Worm (Caenorhabditis elegans) whole organism, young adult: ENCODE data around the gene klp-12.

Source experiments
- B0261.1 ChIP-seq: sonication (generic microtip); optimal IDR thresholded peaks from 2 replicates; lab custom pipeline; 2016; ENCODE audit warnings: mild to moderate bottlenecking, missing genetic modification characterization, moderate library complexity, missing compliant biosample characterization
- B0336.3 ChIP-seq: fragments of 200-800 bp; sonication (Bioruptor generic); IDR thresholded peaks from 2 replicates; pipeline ENCODE4 v1.3.6; 2022; ENCODE audit warnings: missing genetic modification characterization, missing compliant biosample characterization
- C06A6.2 ChIP-seq: fragments of 200-800 bp; sonication (Bioruptor generic); conservative IDR thresholded peaks from 2 replicates; pipeline ENCODE4 v1.3.6; 2022; ENCODE audit warnings: missing genetic modification characterization, missing compliant biosample characterization
- F22D6.2 ChIP-seq: sonication (generic microtip); optimal IDR thresholded peaks from 2 replicates; lab custom pipeline; 2016; ENCODE audit warnings: mild to moderate bottlenecking, missing genetic modification characterization, missing compliant biosample characterization
- F33H1.4 ChIP-seq: fragments of 200-800 bp; sonication (Bioruptor generic); IDR thresholded peaks from 2 replicates; pipeline ENCODE4 v1.3.6; 2022; ENCODE audit warnings: missing genetic modification reagents, missing genetic modification characterization, missing compliant biosample characterization
- F37B4.10 ChIP-seq: fragments of 200-800 bp; sonication (Bioruptor generic); IDR thresholded peaks from 2 replicates; pipeline ENCODE4 v1.3.6; 2022; ENCODE audit warnings: missing genetic modification characterization, missing compliant biosample characterization
- F39B2.1 ChIP-seq: fragments of 200-800 bp; sonication (Bioruptor generic); IDR thresholded peaks from 2 replicates; pipeline ENCODE4 v1.3.6; 2022; ENCODE audit warnings: missing genetic modification reagents, missing genetic modification characterization, missing compliant biosample characterization
- F52B5.7 ChIP-seq: sonication (generic microtip); optimal IDR thresholded peaks from 2 replicates; lab custom pipeline; 2016; ENCODE audit warnings: mild to moderate bottlenecking, missing genetic modification characterization, missing compliant biosample characterization
- F55B11.4 ChIP-seq: sonication (generic microtip); optimal IDR thresholded peaks from 2 replicates; lab custom pipeline; 2016; ENCODE audit warnings: missing compliant biosample characterization, missing genetic modification characterization, borderline replicate concordance; ENCODE audit not compliant: insufficient read depth
- F57A8.1 ChIP-seq: fragments of 200-800 bp; sonication (Bioruptor generic); optimal IDR thresholded peaks from 2 replicates; lab custom pipeline; 2018; ENCODE audit warnings: mild to moderate bottlenecking, missing genetic modification characterization, moderate library complexity, missing compliant biosample characterization
- F57C9.4 ChIP-seq: sonication (generic microtip); optimal IDR thresholded peaks from 2 replicates; lab custom pipeline; 2017; ENCODE audit warnings: mild to moderate bottlenecking, missing genetic modification characterization, missing compliant biosample characterization
- K11D2.4 ChIP-seq: fragments of 200-800 bp; sonication (Bioruptor generic); IDR thresholded peaks from 2 replicates; pipeline ENCODE4 v1.3.6; 2022; ENCODE audit warnings: missing genetic modification reagents, missing genetic modification characterization, missing compliant biosample characterization
- K12H6.12 ChIP-seq: fragments of 200-800 bp; sonication (Bioruptor generic); optimal IDR thresholded peaks from 2 replicates; lab custom pipeline; 2018; ENCODE audit warnings: mild to moderate bottlenecking, missing genetic modification characterization, missing compliant biosample characterization
- Y53F4B.3 ChIP-seq: fragments of 200-800 bp; sonication (Bioruptor generic); IDR thresholded peaks from 2 replicates; pipeline ENCODE4 v1.3.6; 2022; ENCODE audit warnings: missing genetic modification reagents, missing genetic modification characterization, missing compliant biosample characterization
- Y67H2A.10 ChIP-seq: fragments of 200-800 bp; sonication (Bioruptor generic); conservative IDR thresholded peaks from 2 replicates; pipeline ENCODE4 v1.3.6; 2022; ENCODE audit warnings: missing genetic modification reagents, missing genetic modification characterization, missing compliant biosample characterization
- Y79H2A.3 ChIP-seq: fragments of 200-800 bp; sonication (Bioruptor generic); conservative IDR thresholded peaks from 2 replicates; pipeline ENCODE4 v1.3.6; 2022; ENCODE audit warnings: missing genetic modification reagents, missing genetic modification characterization, missing compliant biosample characterization
- ZK185.1 ChIP-seq: sonication (generic microtip); optimal IDR thresholded peaks from 2 replicates; lab custom pipeline; 2016; ENCODE audit warnings: mild to moderate bottlenecking, missing genetic modification characterization, missing compliant biosample characterization; ENCODE audit not compliant: poor library complexity, severe bottlenecking
- aptf-3 ChIP-seq: fragments of 200-800 bp; sonication (Bioruptor generic); IDR thresholded peaks from 2 replicates; pipeline ENCODE4 v1.3.6; 2022; ENCODE audit warnings: missing genetic modification characterization, missing compliant biosample characterization
- athp-1 ChIP-seq: sonication (generic microtip); optimal IDR thresholded peaks from 2 replicates; lab custom pipeline; 2017; ENCODE audit warnings: mild to moderate bottlenecking, missing genetic modification characterization, missing compliant biosample characterization
- bed-1 ChIP-seq: fragments of 200-800 bp; sonication (Bioruptor generic); IDR thresholded peaks from 2 replicates; pipeline ENCODE4 v1.3.6; 2022; ENCODE audit warnings: missing genetic modification reagents, missing genetic modification characterization, missing compliant biosample characterization
- ceh-40 ChIP-seq: fragments of 200-800 bp; sonication (Bioruptor generic); IDR thresholded peaks from 2 replicates; pipeline ENCODE4 v1.3.6; 2022; ENCODE audit warnings: missing genetic modification characterization, missing compliant biosample characterization
- ceh-91 ChIP-seq: fragments of 200-800 bp; sonication (Bioruptor generic); IDR thresholded peaks from 2 replicates; pipeline ENCODE4 v1.3.6; 2022; ENCODE audit warnings: missing genetic modification reagents, missing genetic modification characterization, missing compliant biosample characterization
- die-1 ChIP-seq: sonication (generic microtip); optimal IDR thresholded peaks from 2 replicates; lab custom pipeline; 2016; ENCODE audit warnings: missing genotype, mild to moderate bottlenecking, missing genetic modification characterization, missing compliant biosample characterization
- egrh-3 ChIP-seq: fragments of 200-800 bp; sonication (Bioruptor generic); IDR thresholded peaks from 2 replicates; pipeline ENCODE4 v1.3.6; 2022; ENCODE audit warnings: missing genetic modification reagents, missing genetic modification characterization, missing compliant biosample characterization
- ekl-4 ChIP-seq: fragments of 200-800 bp; sonication (Bioruptor generic); IDR thresholded peaks from 2 replicates; pipeline ENCODE4 v1.3.6; 2022; ENCODE audit warnings: missing genetic modification reagents, missing genetic modification characterization, missing compliant biosample characterization
- ets-4 ChIP-seq: fragments of 200-800 bp; sonication (Bioruptor generic); optimal IDR thresholded peaks from 2 replicates; lab custom pipeline; 2018; ENCODE audit warnings: mild to moderate bottlenecking, missing genetic modification characterization, missing compliant biosample characterization
- hmg-1.2 ChIP-seq: fragments of 200-800 bp; sonication (Bioruptor generic); IDR thresholded peaks from 2 replicates; pipeline ENCODE4 v1.3.6; 2022; ENCODE audit warnings: missing genetic modification reagents, missing genetic modification characterization, missing compliant biosample characterization
- hmg-20 ChIP-seq: fragments of 200-800 bp; sonication (Bioruptor generic); IDR thresholded peaks from 2 replicates; pipeline ENCODE4 v1.3.6; 2022; ENCODE audit warnings: missing genetic modification reagents, missing genetic modification characterization, missing compliant biosample characterization
- lag-1 ChIP-seq: fragments of 200-800 bp; sonication (Bioruptor generic); IDR thresholded peaks from 2 replicates; pipeline ENCODE4 v1.3.6; 2022; ENCODE audit warnings: missing genetic modification reagents, missing genetic modification characterization, missing compliant biosample characterization
- let-526 ChIP-seq: fragments of 200-800 bp; sonication (Bioruptor generic); IDR thresholded peaks from 2 replicates; pipeline ENCODE4 v1.3.6; 2022; ENCODE audit warnings: missing genetic modification reagents, missing genetic modification characterization, missing compliant biosample characterization
- lin-40 ChIP-seq: sonication (generic microtip); optimal IDR thresholded peaks from 2 replicates; lab custom pipeline; 2016; ENCODE audit warnings: missing genetic modification characterization, mild to moderate bottlenecking, missing compliant biosample characterization, missing genotype, missing genetic modification reagents
- lin-54 ChIP-seq: fragments of 200-800 bp; sonication (Bioruptor generic); optimal IDR thresholded peaks from 2 replicates; lab custom pipeline; 2018; ENCODE audit warnings: mild to moderate bottlenecking, missing genetic modification characterization, missing compliant biosample characterization
- lir-1 ChIP-seq: fragments of 200-800 bp; sonication (Bioruptor generic); conservative IDR thresholded peaks from 2 replicates; pipeline ENCODE4 v1.3.6; 2022; ENCODE audit warnings: missing genetic modification reagents, missing genetic modification characterization, missing compliant biosample characterization
- lsl-1 ChIP-seq: fragments of 200-800 bp; sonication (Bioruptor generic); optimal IDR thresholded peaks from 2 replicates; lab custom pipeline; 2018; ENCODE audit warnings: mild to moderate bottlenecking, missing genetic modification characterization, moderate library complexity, missing compliant biosample characterization
- madf-3 ChIP-seq: fragments of 200-800 bp; sonication (Bioruptor generic); IDR thresholded peaks from 2 replicates; pipeline ENCODE4 v1.3.6; 2022; ENCODE audit warnings: missing genetic modification reagents, missing genetic modification characterization, missing compliant biosample characterization
- madf-8 ChIP-seq: fragments of 200-800 bp; sonication (Bioruptor generic); conservative IDR thresholded peaks from 2 replicates; pipeline ENCODE4 v1.3.6; 2022; ENCODE audit warnings: missing genetic modification reagents, missing genetic modification characterization, missing compliant biosample characterization
- mes-4 ChIP-seq: sonication (generic microtip); optimal IDR thresholded peaks from 2 replicates; lab custom pipeline; 2016; ENCODE audit warnings: missing genotype, missing genetic modification characterization, missing compliant biosample characterization
- nfya-1 ChIP-seq: sonication (generic microtip); optimal IDR thresholded peaks from 2 replicates; lab custom pipeline; 2017; ENCODE audit warnings: antibody characterized with exemption, missing compliant biosample characterization, missing genetic modification characterization, borderline replicate concordance; ENCODE audit not compliant: insufficient read depth
- nhr-120 ChIP-seq: fragments of 200-800 bp; sonication (Bioruptor generic); IDR thresholded peaks from 2 replicates; pipeline ENCODE4 v1.3.6; 2022; ENCODE audit warnings: missing genetic modification characterization, missing compliant biosample characterization
- nhr-27 ChIP-seq: fragments of 200-800 bp; sonication (Bioruptor generic); optimal IDR thresholded peaks from 2 replicates; lab custom pipeline; 2018; ENCODE audit warnings: mild to moderate bottlenecking, missing genetic modification characterization, moderate library complexity, missing compliant biosample characterization
- pbrm-1 ChIP-seq: fragments of 200-800 bp; sonication (Bioruptor generic); IDR thresholded peaks from 2 replicates; pipeline ENCODE4 v1.3.6; 2022; ENCODE audit warnings: missing genetic modification reagents, missing genetic modification characterization, missing compliant biosample characterization
- somi-1 ChIP-seq: fragments of 200-800 bp; sonication (Bioruptor generic); optimal IDR thresholded peaks from 2 replicates; lab custom pipeline; 2018; ENCODE audit warnings: mild to moderate bottlenecking, missing genetic modification characterization, missing compliant biosample characterization
- tbp1 ChIP-seq: fragments of 200-800 bp; sonication (Bioruptor generic); optimal IDR thresholded peaks from 2 replicates; lab custom pipeline; 2018; ENCODE audit warnings: mild to moderate bottlenecking, missing genetic modification characterization, missing compliant biosample characterization
- tbx-9 ChIP-seq: sonication (generic microtip); optimal IDR thresholded peaks from 2 replicates; lab custom pipeline; 2016; ENCODE audit warnings: borderline replicate concordance, missing genetic modification characterization, inconsistent platforms, missing compliant biosample characterization
- ztf-28 ChIP-seq: fragments of 200-800 bp; sonication (Bioruptor generic); IDR thresholded peaks from 2 replicates; pipeline ENCODE4 v1.3.6; 2022; ENCODE audit warnings: missing genetic modification reagents, missing genetic modification characterization, missing compliant biosample characterization
- ztf-3 ChIP-seq: fragments of 200-800 bp; sonication (Bioruptor generic); optimal IDR thresholded peaks from 2 replicates; lab custom pipeline; 2018; ENCODE audit warnings: mild to moderate bottlenecking, missing genetic modification characterization, missing compliant biosample characterization
- ztf-6 ChIP-seq: fragments of 200-800 bp; sonication (Bioruptor generic); IDR thresholded peaks from 2 replicates; pipeline ENCODE4 v1.3.6; 2022; ENCODE audit warnings: missing genetic modification reagents, missing genetic modification characterization, missing compliant biosample characterization

klp-12 gene

ce11 chrIV:11403288-11403991 is 43.8 kb upstream of the klp-12 start, which contains the start of the genes memi-3 and cyp-31A2 (continued):
- TF ChIP-seq nhr-120 (no peak), ceh-91 (GFP tag; lab: Robert Waterston, UW) (peak; percentile 40; the same call in 1 of the 2 replicates), pbrm-1 (no peak), B0336.3 (no peak), lsl-1 (GFP tag; lab: Kevin White, UChicago) (peak; percentile 82), mes-4 (tag; lab: Kevin White, UChicago) (no peak), F33H1.4 (GFP tag; lab: Robert Waterston, UW) (peak; percentile 87), athp-1 (no peak), C06A6.2 (no peak), somi-1 (GFP tag; lab: Kevin White, UChicago) (no peak), ekl-4 (no peak), lin-40 (no peak), F57C9.4 (tag; lab: Kevin White, UChicago) (no peak)

DNA sequence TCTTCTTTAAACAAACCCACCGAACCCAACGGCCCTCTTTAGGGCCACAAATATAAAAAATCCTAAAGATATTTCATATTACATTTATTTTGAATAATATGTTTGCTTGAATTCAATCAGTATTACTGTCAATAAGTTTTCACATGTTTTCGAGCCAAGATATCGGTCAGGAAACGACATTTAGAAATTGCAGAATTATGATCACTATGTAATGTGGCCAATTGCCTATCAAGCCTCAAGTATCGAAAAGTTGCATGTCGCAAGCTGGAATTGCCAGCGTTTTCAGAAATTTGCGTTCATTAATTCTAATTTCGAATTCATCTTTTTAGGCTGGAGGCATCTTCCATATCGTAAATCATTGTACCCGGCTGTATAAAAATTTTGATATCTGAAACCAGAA is 41.8 kb upstream of the klp-12 start:
- TF ChIP-seq Y53F4B.3 (GFP tag; lab: Robert Waterston, UW) (no peak), egrh-3 (no peak), ZK185.1 (tag; lab: Kevin White, UChicago) (peak; percentile 11), ets-4 (GFP tag; lab: Kevin White, UChicago) (no peak), ztf-6 (GFP tag; lab: Robert Waterston, UW) (no peak), aptf-3 (0 out of 2 replicates have a peak, but pooled peaks have one; percentile 69), F57A8.1 (GFP tag; lab: Kevin White, UChicago) (no peak), madf-8 (GFP tag; lab: Robert Waterston, UW) (no peak), tbx-9 (no peak), ztf-3 (GFP tag; lab: Kevin White, UChicago) (no peak), F37B4.10 (no peak), K11D2.4 (no peak), B0261.1 (tag; lab: Kevin White, UChicago) (no peak), nhr-27 (tag; lab: Kevin White, UChicago) (no peak), lir-1 (GFP tag; lab: Robert Waterston, UW) (no peak), ceh-40 (no peak), F39B2.1 (GFP tag; lab: Robert Waterston, UW) (peak; percentile 60; the same call in 1 of the 2 replicates), nhr-120 (no peak), bed-1 (GFP tag; lab: Robert Waterston, UW) (no peak), madf-3 (GFP tag; lab: Robert Waterston, UW) (0 out of 2 replicates have a peak, but pooled peaks have one; percentile 9), C06A6.2 (no peak), mes-4 (tag; lab: Kevin White, UChicago) (no peak), F55B11.4 (tag; lab: Kevin White, UChicago) (no peak), die-1 (tag; lab: Kevin White, UChicago) (no peak), F22D6.2 (tag; lab: Kevin White, UChicago) (no peak), tbp1 (GFP tag; lab: Kevin White, UChicago) (peak; percentile 33), hmg-1.2 (GFP tag; lab: Robert Waterston, UW) (peak; percentile 37), F52B5.7 (tag; lab: Kevin White, UChicago) (no peak), let-526 (GFP tag; lab: Robert Waterston, UW) (no peak), nfya-1 (tag; lab: Kevin White, UChicago) (no peak), hmg-20 (GFP tag; lab: Robert Waterston, UW) (no peak), Y67H2A.10 (GFP tag; lab: Robert Waterston, UW) (no peak), lin-54 (GFP tag; lab: Kevin White, UChicago) (peak; percentile 26), ztf-28 (GFP tag; lab: Robert Waterston, UW) (no peak), Y79H2A.3 (GFP tag; lab: Robert Waterston, UW) (peak; percentile 46; the same call in 1 of the 2 replicates), K12H6.12 (tag; lab: Kevin White, UChicago) (no peak), lag-1 (no peak)
